Fruit fly (Drosophila melanogaster): ENCODE data around the gene CG31036.

The CG31036 gene

DNA sequence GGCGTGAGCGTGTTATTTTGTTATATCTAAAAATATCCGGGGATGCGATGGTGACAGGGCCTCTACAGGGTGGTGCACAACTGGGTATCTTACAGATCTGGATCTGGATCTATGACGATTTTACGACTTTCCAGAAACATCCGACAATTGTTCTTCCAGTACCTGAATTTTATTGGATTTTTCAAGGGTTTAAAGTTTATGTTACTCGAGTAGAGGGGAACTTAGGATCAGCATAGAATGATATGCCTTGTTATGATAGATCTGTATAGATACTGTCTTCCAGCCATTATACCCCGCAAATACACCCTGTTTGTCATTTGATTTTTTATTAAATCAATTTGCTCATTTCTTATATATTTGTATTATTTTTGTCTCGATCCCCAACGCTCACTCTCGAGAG lies 13.5 kb upstream of the CG31036 start (continued):
- TF ChIP-seq Bdp1 (GFP tag; optimal IDR thresholded peaks at IDR 0.05) (peak; percentile 19), CG11696 (GFP tag; IDR thresholded peaks at IDR 0.05) (0 out of 2 replicates have a peak, but pooled peaks have one; percentile 27), CG6654 (GFP tag; optimal IDR thresholded peaks at IDR 0.05) (no peak), CG15696 (tag; optimal IDR thresholded peaks at IDR 0.05) (peak; percentile 16), toy (GFP tag; IDR thresholded peaks at IDR 0.05) (0 out of 2 replicates have a peak, but pooled peaks have one; percentile 30), chif (GFP tag; optimal IDR thresholded peaks at IDR 0.05) (peak in 1 of 2 experiments; percentile 9), NK7.1 (GFP tag; optimal IDR thresholded peaks at IDR 0.05) (peak; percentile 19), CG15011 (GFP tag; optimal IDR thresholded peaks at IDR 0.05) (peak; percentile 43), Abd-B (GFP tag; optimal IDR thresholded peaks at IDR 0.05) (peak; percentile 48), Side (GFP tag; optimal IDR thresholded peaks at IDR 0.05) (peak; percentile 4), CG4404 (GFP tag; IDR thresholded peaks at IDR 0.05) (peak; percentile 32; the same call in 1 of the 2 replicates), CG17385 (GFP tag; optimal IDR thresholded peaks at IDR 0.05) (peak; percentile 57), jing (GFP tag; optimal IDR thresholded peaks at IDR 0.05) (no peak), Aef1 (GFP tag; IDR thresholded peaks at IDR 0.05) (peak; percentile 61), salm (tag; optimal IDR thresholded peaks at IDR 0.05) (peak; percentile 48), bsh (GFP tag; optimal IDR thresholded peaks at IDR 0.05) (peak in 1 of 2 experiments; percentile 27), pan (optimal IDR thresholded peaks at IDR 0.05) (no peak), pan (GFP tag; optimal IDR thresholded peaks at IDR 0.05 in 1 of 2, IDR thresholded peaks at IDR 0.05 in 1 of 2) (peak in 1 of 2 experiments; percentile 57), CG9932 (GFP tag; IDR thresholded peaks at IDR 0.05) (peak; percentile 72), Hr3 (GFP tag; optimal IDR thresholded peaks at IDR 0.05) (peak; percentile 29), phol (tag; optimal IDR thresholded peaks at IDR 0.05) (peak; percentile 69), CG34376 (GFP tag; optimal IDR thresholded peaks at IDR 0.05) (peak; percentile 6), CG4617 (GFP tag; optimal IDR thresholded peaks at IDR 0.05; ENCODE audit: borderline replicate concordance) (no peak), CG4424 (GFP tag; optimal IDR thresholded peaks at IDR 0.05) (peak; percentile 52), gfzf (GFP tag; optimal IDR thresholded peaks at IDR 0.05) (no peak), CG10274 (GFP tag; optimal IDR thresholded peaks at IDR 0.05) (peak; percentile 40), CG6813 (GFP tag; optimal IDR thresholded peaks at IDR 0.05) (peak; percentile 11), lab (GFP tag; optimal IDR thresholded peaks at IDR 0.05) (peak; percentile 69), Sry-β (GFP tag; optimal IDR thresholded peaks at IDR 0.05) (no peak), gro (GFP tag; optimal IDR thresholded peaks at IDR 0.05) (peak; percentile 38), sens-2 (GFP tag; IDR thresholded peaks at IDR 0.05) (no peak), CG30431 (GFP tag; optimal IDR thresholded peaks at IDR 0.05) (peak; percentile 3), H15 (GFP tag; IDR thresholded peaks at IDR 0.05) (peak; percentile 5; the same call in 1 of the 3 replicates), CG10366 (GFP tag; IDR thresholded peaks at IDR 0.05) (peak; percentile 60), h (optimal IDR thresholded peaks at IDR 0.05) (no peak), Ets97D (GFP tag; optimal IDR thresholded peaks at IDR 0.05) (no peak), CG12299 (tag; optimal IDR thresholded peaks at IDR 0.05) (peak; percentile 6), sens (GFP tag) (peak; percentile 84), dysf (GFP tag; IDR thresholded peaks at IDR 0.05) (peak; percentile 89), Sry-δ (GFP tag; optimal IDR thresholded peaks at IDR 0.05) (no peak), sqz (GFP tag; optimal IDR thresholded peaks at IDR 0.05) (no peak), CG6254 (GFP tag; optimal IDR thresholded peaks at IDR 0.05) (peak; percentile 48), tgo (GFP tag; IDR thresholded peaks at IDR 0.05) (peak; percentile 67), CG11398 (GFP tag; optimal IDR thresholded peaks at IDR 0.05) (no peak), nerfin-1 (tag; optimal IDR thresholded peaks at IDR 0.05) (peak; percentile 37), CG2889 (GFP tag; IDR thresholded peaks at IDR 0.05) (0 out of 3 replicates have a peak, but pooled peaks have one; percentile 40), BEAF-32 (GFP tag; optimal IDR thresholded peaks at IDR 0.05) (no peak), jumu (GFP tag; optimal IDR thresholded peaks at IDR 0.05) (peak; percentile 38), CG1024 (GFP tag; IDR thresholded peaks at IDR 0.05) (no peak), psq (GFP tag; optimal IDR thresholded peaks at IDR 0.05) (no peak), CG10543 (GFP tag; optimal IDR thresholded peaks at IDR 0.05) (peak; percentile 46)
